Worm (Caenorhabditis elegans) whole organism, late embryonic: Measurements from ENCODE around the gene ZK616.61.

Source experiments
- F13H6.1 ChIP-seq: sonication (generic microtip); optimal IDR thresholded peaks from 2 replicates; lab custom pipeline; 2016; ENCODE audit warnings: missing genetic modification characterization, missing compliant biosample characterization
- dve-1 ChIP-seq: sonication (generic microtip); optimal IDR thresholded peaks from 2 replicates; lab custom pipeline; 2017; ENCODE audit warnings: antibody characterized with exemption, mild to moderate bottlenecking, missing genetic modification characterization, missing compliant biosample characterization
- fkh-10 ChIP-seq: fragments of 150-350 bp; optimal IDR thresholded peaks from 2 replicates; lab custom pipeline; 2014; ENCODE audit warnings: missing biosample characterization, missing genetic modification reagents, missing genetic modification characterization
- hlh-13 ChIP-seq: fragments of 200-800 bp; sonication (Bioruptor generic); optimal IDR thresholded peaks from 2 replicates; lab custom pipeline; 2018; ENCODE audit warnings: mild to moderate bottlenecking, missing genetic modification characterization, missing compliant biosample characterization
- hlh-15 ChIP-seq: sonication (generic microtip); optimal IDR thresholded peaks from 2 replicates; lab custom pipeline; 2016; ENCODE audit warnings: missing genetic modification characterization, missing compliant biosample characterization
- npax-4 ChIP-seq: sonication (generic microtip); optimal IDR thresholded peaks from 2 replicates; lab custom pipeline; 2016; ENCODE audit warnings: missing genetic modification characterization, missing compliant biosample characterization

DNA sequence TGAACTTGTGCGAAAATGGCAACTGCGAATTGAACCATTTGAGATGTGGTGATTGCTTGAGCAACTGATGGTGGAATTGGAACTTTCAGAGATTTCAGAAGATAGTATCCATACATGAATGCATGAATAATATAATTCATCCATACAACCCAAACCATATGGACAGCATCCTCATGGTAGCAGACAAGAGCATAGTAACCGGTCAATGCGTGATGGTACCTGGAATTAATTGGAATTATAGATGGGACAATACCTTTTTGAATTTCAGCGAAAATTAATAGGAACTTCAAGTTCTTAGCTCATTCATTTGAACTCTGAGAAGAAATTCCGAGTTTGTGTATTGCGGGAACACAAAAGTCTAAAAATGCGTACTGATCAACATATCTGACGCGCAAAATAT, 30.5 kb upstream of the ZK616.61 start:
- TF ChIP-seq fkh-10 (GFP tag; lab: Kevin White, UChicago) (no peak), hlh-15 (tag; lab: Kevin White, UChicago) (no peak), hlh-13 (GFP tag; lab: Kevin White, UChicago) (no peak), dve-1 (tag; lab: Kevin White, UChicago) (no peak), F13H6.1 (tag; lab: Kevin White, UChicago) (no peak), npax-4 (tag; lab: Kevin White, UChicago) (no peak)
